Worm (Caenorhabditis elegans) whole organism, young adult: ENCODE measurements around the gene ttc-4.
"Not testable (repeated sequence)": the region's sequence is repeated elsewhere in the genome, so short reads cannot be mapped to it uniquely, and the experiment has no call there.

Experiments
- F22D6.2 ChIP-seq: sonication (generic microtip); optimal IDR thresholded peaks from 2 replicates; lab custom pipeline; 2016; ENCODE audit warnings: mild to moderate bottlenecking, missing genetic modification characterization, missing compliant biosample characterization
- F39B2.1 ChIP-seq: fragments of 200-800 bp; sonication (Bioruptor generic); IDR thresholded peaks from 2 replicates; pipeline ENCODE4 v1.3.6; 2022; ENCODE audit warnings: missing genetic modification reagents, missing genetic modification characterization, missing compliant biosample characterization
- F57C9.4 ChIP-seq: sonication (generic microtip); optimal IDR thresholded peaks from 2 replicates; lab custom pipeline; 2017; ENCODE audit warnings: mild to moderate bottlenecking, missing genetic modification characterization, missing compliant biosample characterization
- K12H6.12 ChIP-seq: fragments of 200-800 bp; sonication (Bioruptor generic); optimal IDR thresholded peaks from 2 replicates; lab custom pipeline; 2018; ENCODE audit warnings: mild to moderate bottlenecking, missing genetic modification characterization, missing compliant biosample characterization
- T07F8.4 ChIP-seq: sonication (generic microtip); optimal IDR thresholded peaks from 2 replicates; lab custom pipeline; 2016; ENCODE audit warnings: mild to moderate bottlenecking, missing genetic modification characterization, moderate library complexity, missing compliant biosample characterization
- Y53F4B.3 ChIP-seq: fragments of 200-800 bp; sonication (Bioruptor generic); IDR thresholded peaks from 2 replicates; pipeline ENCODE4 v1.3.6; 2022; ENCODE audit warnings: missing genetic modification reagents, missing genetic modification characterization, missing compliant biosample characterization
- ZK185.1 ChIP-seq: sonication (generic microtip); optimal IDR thresholded peaks from 2 replicates; lab custom pipeline; 2016; ENCODE audit warnings: mild to moderate bottlenecking, missing genetic modification characterization, missing compliant biosample characterization; ENCODE audit not compliant: poor library complexity, severe bottlenecking
- ama-1 ChIP-seq, 3 experiments: fragments of 150-350 bp in 1 of 3; sonication (generic microtip) in 2 of 3; optimal IDR thresholded peaks; 2 replicates each; lab custom pipeline; 2014 to 2018; ENCODE audit warnings: missing biosample characterization in 2 of 3, missing genetic modification characterization in 2 of 3, missing genetic modification reagents in 2 of 3
- die-1 ChIP-seq: sonication (generic microtip); optimal IDR thresholded peaks from 2 replicates; lab custom pipeline; 2016; ENCODE audit warnings: missing genotype, mild to moderate bottlenecking, missing genetic modification characterization, missing compliant biosample characterization
- efl-1 ChIP-seq: fragments of 150-350 bp; optimal IDR thresholded peaks from 2 replicates; lab custom pipeline; 2014; ENCODE audit warnings: missing biosample characterization, missing genetic modification reagents, missing genetic modification characterization
- egl-44 ChIP-seq: fragments of 200-800 bp; sonication (Bioruptor generic); IDR thresholded peaks from 2 replicates; pipeline ENCODE4 v1.3.6; 2022; ENCODE audit warnings: missing genetic modification reagents, missing genetic modification characterization, missing compliant biosample characterization
- gei-17 ChIP-seq: fragments of 200-800 bp; sonication (Bioruptor generic); optimal IDR thresholded peaks from 2 replicates; lab custom pipeline; 2018; ENCODE audit warnings: mild to moderate bottlenecking, missing genetic modification characterization, missing compliant biosample characterization
- hmg-1.2 ChIP-seq: fragments of 200-800 bp; sonication (Bioruptor generic); IDR thresholded peaks from 2 replicates; pipeline ENCODE4 v1.3.6; 2022; ENCODE audit warnings: missing genetic modification reagents, missing genetic modification characterization, missing compliant biosample characterization
- hmg-20 ChIP-seq: fragments of 200-800 bp; sonication (Bioruptor generic); IDR thresholded peaks from 2 replicates; pipeline ENCODE4 v1.3.6; 2022; ENCODE audit warnings: missing genetic modification reagents, missing genetic modification characterization, missing compliant biosample characterization
- lir-1 ChIP-seq: fragments of 200-800 bp; sonication (Bioruptor generic); conservative IDR thresholded peaks from 2 replicates; pipeline ENCODE4 v1.3.6; 2022; ENCODE audit warnings: missing genetic modification reagents, missing genetic modification characterization, missing compliant biosample characterization
- madf-3 ChIP-seq: fragments of 200-800 bp; sonication (Bioruptor generic); IDR thresholded peaks from 2 replicates; pipeline ENCODE4 v1.3.6; 2022; ENCODE audit warnings: missing genetic modification reagents, missing genetic modification characterization, missing compliant biosample characterization
- madf-6 ChIP-seq: fragments of 200-800 bp; sonication (Bioruptor generic); IDR thresholded peaks from 2 replicates; pipeline ENCODE4 v1.3.6; 2022; ENCODE audit warnings: missing genetic modification reagents, missing genetic modification characterization, missing compliant biosample characterization
- mes-4 ChIP-seq: sonication (generic microtip); optimal IDR thresholded peaks from 2 replicates; lab custom pipeline; 2016; ENCODE audit warnings: missing genotype, missing genetic modification characterization, missing compliant biosample characterization
- nfya-2 ChIP-seq: fragments of 200-800 bp; sonication (Bioruptor generic); IDR thresholded peaks from 2 replicates; pipeline ENCODE4 v1.3.6; 2022; ENCODE audit warnings: missing genetic modification reagents, missing genetic modification characterization, missing compliant biosample characterization
- nhr-120 ChIP-seq: fragments of 200-800 bp; sonication (Bioruptor generic); IDR thresholded peaks from 2 replicates; pipeline ENCODE4 v1.3.6; 2022; ENCODE audit warnings: missing genetic modification characterization, missing compliant biosample characterization
- nhr-80 ChIP-seq: sonication (generic microtip); optimal IDR thresholded peaks from 2 replicates; lab custom pipeline; 2016; ENCODE audit warnings: missing genetic modification characterization, missing compliant biosample characterization
- pbrm-1 ChIP-seq: fragments of 200-800 bp; sonication (Bioruptor generic); IDR thresholded peaks from 2 replicates; pipeline ENCODE4 v1.3.6; 2022; ENCODE audit warnings: missing genetic modification reagents, missing genetic modification characterization, missing compliant biosample characterization
- rec-8 ChIP-seq, 2 experiments: sonication (generic microtip); optimal IDR thresholded peaks; 2 replicates each; lab custom pipeline; 2016; ENCODE audit warnings: mild to moderate bottlenecking in 2 of 2, missing genetic modification characterization in 2 of 2, missing genetic modification reagents in 2 of 2, missing genotype in 2 of 2, missing biosample characterization in 1 of 2, missing compliant biosample characterization in 1 of 2, moderate library complexity in 1 of 2
- snpc-3.4 ChIP-seq: sonication (generic microtip); optimal IDR thresholded peaks from 2 replicates; lab custom pipeline; 2017; ENCODE audit warnings: missing genetic modification characterization, mild to moderate bottlenecking, missing compliant biosample characterization, antibody characterized with exemption, moderate library complexity, missing genotype, missing genetic modification reagents
- snpc-4 ChIP-seq, 5 experiments: fragments of 150-350 bp in 1 of 5; sonication (generic microtip) in 4 of 5; optimal IDR thresholded peaks; 2 replicates each; lab custom pipeline; 2014 to 2018; ENCODE audit warnings: missing genetic modification characterization in 5 of 5, missing biosample characterization in 3 of 5, antibody characterized with exemption in 2 of 5, mild to moderate bottlenecking in 2 of 5, missing compliant biosample characterization in 2 of 5, missing genotype in 2 of 5, moderate library complexity in 2 of 5, missing genetic modification reagents in 1 of 5
- somi-1 ChIP-seq: fragments of 200-800 bp; sonication (Bioruptor generic); optimal IDR thresholded peaks from 2 replicates; lab custom pipeline; 2018; ENCODE audit warnings: mild to moderate bottlenecking, missing genetic modification characterization, missing compliant biosample characterization
- tbx-9 ChIP-seq: sonication (generic microtip); optimal IDR thresholded peaks from 2 replicates; lab custom pipeline; 2016; ENCODE audit warnings: borderline replicate concordance, missing genetic modification characterization, inconsistent platforms, missing compliant biosample characterization
- unc-130 ChIP-seq: sonication (generic microtip); optimal IDR thresholded peaks from 2 replicates; lab custom pipeline; 2016; ENCODE audit warnings: missing genetic modification reagents, missing genetic modification characterization, missing compliant biosample characterization
- xnd-1 ChIP-seq: sonication (generic microtip); optimal IDR thresholded peaks from 2 replicates; lab custom pipeline; 2016; ENCODE audit warnings: missing genotype, missing genetic modification reagents, missing genetic modification characterization, missing compliant biosample characterization
- ztf-25 ChIP-seq: fragments of 200-800 bp; sonication (Bioruptor generic); IDR thresholded peaks from 2 replicates; pipeline ENCODE4 v1.3.6; 2022; ENCODE audit warnings: missing genetic modification reagents, missing genetic modification characterization, missing compliant biosample characterization

ttc-4 gene

DNA sequence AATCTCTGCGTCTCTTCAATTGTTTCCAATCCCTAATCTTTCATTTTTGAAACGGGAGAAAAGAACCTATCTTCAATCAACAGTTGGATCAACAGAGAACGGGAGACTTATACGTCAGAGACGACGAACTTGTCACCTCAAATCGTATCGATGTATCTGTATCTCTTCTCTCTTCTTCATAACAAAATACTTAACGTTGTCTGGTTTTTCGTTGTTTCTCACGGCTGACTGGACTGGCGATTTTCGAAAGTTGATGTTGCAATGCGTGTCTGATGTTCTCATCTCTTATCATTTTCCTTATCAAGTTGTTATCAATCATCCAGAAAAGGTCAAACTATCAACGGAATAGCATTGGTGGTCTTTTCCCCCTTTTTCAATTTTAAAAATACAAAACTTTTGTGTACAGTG is 11.0 kb downstream of the ttc-4 start (continued):
- no peak for TF ChIP-seq egl-44
- peak; percentile 77 for TF ChIP-seq somi-1
- peak; percentile 49 for TF ChIP-seq die-1 (tag; lab: Kevin White, UChicago)
- TF ChIP-seq, all 124 proteins: peak for 9

DNA sequence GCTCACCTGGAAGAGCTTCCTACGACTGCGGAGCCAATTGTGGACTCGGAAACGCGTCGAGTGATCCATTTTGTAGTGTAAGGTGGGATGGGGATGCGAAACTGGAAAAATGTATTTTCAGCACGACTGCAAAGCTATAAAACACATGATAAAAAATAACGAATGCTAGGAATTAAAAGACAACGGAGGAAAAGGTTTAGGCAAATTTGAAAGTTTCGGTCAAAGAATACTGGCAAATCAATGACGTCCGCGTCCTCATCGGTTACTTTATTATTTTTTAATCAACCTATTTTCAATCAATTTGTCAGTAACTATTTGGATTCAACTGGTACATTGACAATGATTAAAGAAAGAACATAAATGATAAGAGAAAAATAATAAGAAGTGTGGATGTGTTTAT is 13.2 kb downstream of the ttc-4 start, which contains the start of gene C17G10.7:
C17G10.7 (minus strand) TSS at position 101 of the 400 bp plus-strand sequence.
- no peak for TF ChIP-seq xnd-1 (tag; lab: Kevin White, UChicago)
- TF ChIP-seq egl-44: no peak
- TF ChIP-seq nhr-120: no peak
- no peak for TF ChIP-seq ztf-25 (GFP tag; lab: Robert Waterston, UW)
- TF ChIP-seq nfya-2: no peak
- no peak for TF ChIP-seq F39B2.1 (GFP tag; lab: Robert Waterston, UW)
- no peak for TF ChIP-seq Y53F4B.3
- TF ChIP-seq, all 124 proteins: peak for 0

- TF ChIP-seq madf-6 (GFP tag; lab: Robert Waterston, UW) (peak; percentile 15; the same call in 1 of the 2 replicates), madf-3 (GFP tag; lab: Robert Waterston, UW) (0 out of 2 replicates have a peak, but pooled peaks have one; percentile 28), T07F8.4 (no peak), F39B2.1 (GFP tag; lab: Robert Waterston, UW) (no peak), snpc-4 (GFP tag; optimal IDR thresholded peaks at IDR 0.05; lab: Kevin White, UChicago) (no peak), snpc-4 (tag; optimal IDR thresholded peaks at IDR 0.05; lab: Kevin White, UChicago) (peak in 2 of 4 experiments; percentile 37 to 39), hmg-1.2 (GFP tag; lab: Robert Waterston, UW) (no peak), ZK185.1 (tag; lab: Kevin White, UChicago) (peak; percentile 49), snpc-3.4 (tag; lab: Kevin White, UChicago) (peak; percentile 49)
- TF ChIP-seq, all 124 proteins: peak for 5
Observed at ce11 chrII:5619298-5619697, 24.8 kb downstream of the ttc-4 start, which contains the start of gene dhs-6. Gene dhs-6, minus strand, starts transcription at chrII:5619319.

ce11 chrII:5622383-5622939 is 27.9 kb downstream of the ttc-4 start, which contains the start of the genes eif-3.L and npl-4.2:
Gene eif-3.L, minus strand, starts transcription at chrII:5622483.
Gene npl-4.2, plus strand, starts transcription at chrII:5622889.
- TF ChIP-seq gei-17; tbx-9 (tag; lab: Kevin White, UChicago); unc-130: not testable (repeated sequence)

DNA sequence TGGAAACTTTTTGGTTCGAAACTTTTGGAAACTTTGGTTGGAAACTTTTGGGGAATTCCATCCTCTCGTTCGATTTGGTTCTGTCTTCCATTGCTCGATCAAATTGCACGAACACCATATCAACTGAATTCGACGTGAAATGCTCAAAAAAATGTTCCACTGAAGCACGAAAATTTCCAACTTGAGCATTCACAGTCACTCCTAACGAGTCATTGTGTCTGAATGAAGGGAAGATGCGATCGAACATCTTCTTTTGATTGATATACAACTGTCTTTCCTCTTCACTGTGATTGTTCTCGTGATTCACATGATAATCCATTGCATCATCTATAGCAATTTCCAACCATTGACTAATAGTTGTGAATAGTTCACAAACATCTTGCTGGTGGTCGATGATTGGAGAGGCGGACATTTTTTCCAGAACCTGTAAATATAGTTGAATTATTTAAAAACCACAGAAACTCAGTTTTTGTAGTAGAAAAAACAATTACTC is 33.9 kb downstream of the ttc-4 start, which contains the start of gene F59E12.15:
F59E12.15 (minus strand) TSS at position 51 of the 493 bp plus-strand sequence.
- TF ChIP-seq F57C9.4 (tag; lab: Kevin White, UChicago) (no peak), pbrm-1 (no peak), unc-130 (no peak), rec-8 (tag; optimal IDR thresholded peaks at IDR 0.05; lab: Kevin White, UChicago) (no peak), hmg-20 (no peak), efl-1 (GFP tag; lab: Kevin White, UChicago) (no peak), mes-4 (tag; lab: Kevin White, UChicago) (no peak), lir-1 (GFP tag; lab: Robert Waterston, UW) (no peak), F22D6.2 (tag; lab: Kevin White, UChicago) (no peak), somi-1 (no peak), ama-1 (optimal IDR thresholded peaks at IDR 0.05; lab: Kevin White, UChicago) (no peak), ama-1 (GFP tag; optimal IDR thresholded peaks at IDR 0.05; lab: Kevin White, UChicago) (no peak), nhr-80 (no peak), K12H6.12 (no peak)
